Worm (Caenorhabditis elegans) whole organism, late embryonic: Measurements from ENCODE around the gene F52E10.4.

Source experiments
- C08G9.2 ChIP-seq: sonication (generic microtip); optimal IDR thresholded peaks from 2 replicates; lab custom pipeline; 2016; ENCODE audit warnings: mild to moderate bottlenecking, missing genetic modification characterization, moderate library complexity, missing compliant biosample characterization
- C38D4.7 ChIP-seq: fragments of 200-800 bp; sonication (Bioruptor generic); optimal IDR thresholded peaks from 2 replicates; lab custom pipeline; 2018; ENCODE audit warnings: mild to moderate bottlenecking, missing genetic modification characterization, moderate library complexity, missing compliant biosample characterization
- F13H6.1 ChIP-seq: sonication (generic microtip); optimal IDR thresholded peaks from 2 replicates; lab custom pipeline; 2016; ENCODE audit warnings: missing genetic modification characterization, missing compliant biosample characterization
- K02D7.2 ChIP-seq: sonication (generic microtip); optimal IDR thresholded peaks from 2 replicates; lab custom pipeline; 2017; ENCODE audit warnings: mild to moderate bottlenecking, missing genetic modification characterization, missing compliant biosample characterization
- K09A11.1 ChIP-seq: sonication (generic microtip); optimal IDR thresholded peaks from 2 replicates; lab custom pipeline; 2017; ENCODE audit warnings: antibody characterized with exemption, mild to moderate bottlenecking, missing genetic modification characterization, missing compliant biosample characterization; ENCODE audit not compliant: insufficient read depth
- T23F11.4 ChIP-seq: fragments of 200-800 bp; sonication (Bioruptor generic); optimal IDR thresholded peaks from 2 replicates; lab custom pipeline; 2018; ENCODE audit warnings: mild to moderate bottlenecking, missing genetic modification characterization, missing compliant biosample characterization
- Y22D7AL.16 ChIP-seq: sonication (generic microtip); optimal IDR thresholded peaks from 2 replicates; lab custom pipeline; 2016; ENCODE audit warnings: missing genetic modification characterization, missing compliant biosample characterization
- ceh-14 ChIP-seq: sonication (generic microtip); optimal IDR thresholded peaks from 2 replicates; lab custom pipeline; 2016; ENCODE audit warnings: missing genotype, missing genetic modification characterization, missing compliant biosample characterization
- ceh-18 ChIP-seq: sonication (generic microtip); optimal IDR thresholded peaks from 2 replicates; lab custom pipeline; 2016; ENCODE audit warnings: missing genetic modification characterization, missing compliant biosample characterization
- ceh-19 ChIP-seq: fragments of 200-800 bp; sonication (Bioruptor generic); optimal IDR thresholded peaks from 2 replicates; lab custom pipeline; 2018; ENCODE audit warnings: mild to moderate bottlenecking, missing genetic modification characterization, missing compliant biosample characterization
- ceh-24 ChIP-seq: sonication (generic microtip); optimal IDR thresholded peaks from 2 replicates; lab custom pipeline; 2016; ENCODE audit warnings: mild to moderate bottlenecking, missing genetic modification characterization, missing compliant biosample characterization
- ceh-30 ChIP-seq: fragments of 150-350 bp; optimal IDR thresholded peaks from 2 replicates; lab custom pipeline; 2014; ENCODE audit warnings: missing biosample characterization, missing genetic modification characterization
- ceh-31 ChIP-seq: sonication (generic microtip); optimal IDR thresholded peaks from 2 replicates; lab custom pipeline; 2016; ENCODE audit warnings: missing genetic modification characterization, missing compliant biosample characterization
- ceh-34 ChIP-seq: sonication (generic microtip); optimal IDR thresholded peaks from 2 replicates; lab custom pipeline; 2016; ENCODE audit warnings: mild to moderate bottlenecking, missing genetic modification characterization, missing compliant biosample characterization
- ceh-45 ChIP-seq: fragments of 200-800 bp; sonication (Bioruptor generic); IDR thresholded peaks from 2 replicates; pipeline ENCODE4 v1.3.6; 2022; ENCODE audit warnings: missing genetic modification reagents, missing genetic modification characterization, missing compliant biosample characterization
- ceh-6 ChIP-seq: fragments of 200-800 bp; sonication (Bioruptor generic); optimal IDR thresholded peaks from 2 replicates; lab custom pipeline; 2018; ENCODE audit warnings: mild to moderate bottlenecking, missing genetic modification characterization, missing compliant biosample characterization
- ceh-9 ChIP-seq: sonication (generic microtip); optimal IDR thresholded peaks from 2 replicates; lab custom pipeline; 2016; ENCODE audit warnings: mild to moderate bottlenecking, missing genetic modification characterization, inconsistent platforms, missing compliant biosample characterization
- che-1 ChIP-seq: sonication (generic microtip); optimal IDR thresholded peaks from 2 replicates; lab custom pipeline; 2016; ENCODE audit warnings: mild to moderate bottlenecking, missing genetic modification characterization, missing compliant biosample characterization
- dmd-4 ChIP-seq: sonication (generic microtip); optimal IDR thresholded peaks from 2 replicates; lab custom pipeline; 2016; ENCODE audit warnings: borderline replicate concordance, missing genetic modification characterization, missing compliant biosample characterization
- dve-1 ChIP-seq: sonication (generic microtip); optimal IDR thresholded peaks from 2 replicates; lab custom pipeline; 2017; ENCODE audit warnings: antibody characterized with exemption, mild to moderate bottlenecking, missing genetic modification characterization, missing compliant biosample characterization
- elt-2 ChIP-seq: sonication (generic microtip); optimal IDR thresholded peaks from 2 replicates; lab custom pipeline; 2016; ENCODE audit warnings: missing genetic modification reagents, missing genetic modification characterization, missing compliant biosample characterization
- elt-4 ChIP-seq: sonication (generic microtip); optimal IDR thresholded peaks from 2 replicates; lab custom pipeline; 2016; ENCODE audit warnings: missing genetic modification characterization, missing compliant biosample characterization
- ets-4 ChIP-seq: sonication (generic microtip); optimal IDR thresholded peaks from 2 replicates; lab custom pipeline; 2016; ENCODE audit warnings: missing genetic modification characterization, missing compliant biosample characterization
- eyg-1 ChIP-seq: sonication (generic microtip); optimal IDR thresholded peaks from 2 replicates; lab custom pipeline; 2016; ENCODE audit warnings: missing genotype, missing genetic modification characterization, missing compliant biosample characterization
- fax-1 ChIP-seq: sonication (generic microtip); optimal IDR thresholded peaks from 2 replicates; lab custom pipeline; 2016; ENCODE audit warnings: missing genotype, missing genetic modification characterization, missing compliant biosample characterization
- fkh-10 ChIP-seq: fragments of 150-350 bp; optimal IDR thresholded peaks from 2 replicates; lab custom pipeline; 2014; ENCODE audit warnings: missing biosample characterization, missing genetic modification reagents, missing genetic modification characterization
- gmeb-2 ChIP-seq: sonication (generic microtip); optimal IDR thresholded peaks from 2 replicates; lab custom pipeline; 2016; ENCODE audit warnings: missing genetic modification characterization, inconsistent platforms, missing compliant biosample characterization
- hlh-13 ChIP-seq: fragments of 200-800 bp; sonication (Bioruptor generic); optimal IDR thresholded peaks from 2 replicates; lab custom pipeline; 2018; ENCODE audit warnings: mild to moderate bottlenecking, missing genetic modification characterization, missing compliant biosample characterization
- hlh-15 ChIP-seq: sonication (generic microtip); optimal IDR thresholded peaks from 2 replicates; lab custom pipeline; 2016; ENCODE audit warnings: missing genetic modification characterization, missing compliant biosample characterization
- hlh-30 ChIP-seq: sonication (generic microtip); optimal IDR thresholded peaks from 2 replicates; lab custom pipeline; 2017; ENCODE audit warnings: antibody characterized with exemption, missing genetic modification characterization, missing compliant biosample characterization; ENCODE audit not compliant: insufficient read depth
- hlh-6 ChIP-seq: sonication (generic microtip); optimal IDR thresholded peaks from 2 replicates; lab custom pipeline; 2016; ENCODE audit warnings: missing genotype, missing genetic modification characterization, missing compliant biosample characterization
- hlh-8 ChIP-seq: sonication (generic microtip); optimal IDR thresholded peaks from 2 replicates; lab custom pipeline; 2016; ENCODE audit warnings: missing genotype, missing genetic modification characterization, missing compliant biosample characterization
- lim-6 ChIP-seq: sonication (generic microtip); optimal IDR thresholded peaks from 2 replicates; lab custom pipeline; 2016; ENCODE audit warnings: missing genetic modification characterization, missing compliant biosample characterization
- lin-11 ChIP-seq: fragments of 200-800 bp; sonication (Bioruptor generic); optimal IDR thresholded peaks from 2 replicates; lab custom pipeline; 2018; ENCODE audit warnings: mild to moderate bottlenecking, missing genetic modification characterization, missing compliant biosample characterization
- madf-2 ChIP-seq: sonication (generic microtip); optimal IDR thresholded peaks from 2 replicates; lab custom pipeline; 2017; ENCODE audit warnings: missing genetic modification characterization, missing compliant biosample characterization
- nfya-1 ChIP-seq: sonication (generic microtip); optimal IDR thresholded peaks from 2 replicates; lab custom pipeline; 2017; ENCODE audit warnings: missing genetic modification characterization, mild to moderate bottlenecking, missing compliant biosample characterization, antibody characterized with exemption, moderate library complexity
- nhr-232 ChIP-seq: sonication (generic microtip); optimal IDR thresholded peaks from 2 replicates; lab custom pipeline; 2016; ENCODE audit warnings: missing genetic modification characterization, missing compliant biosample characterization
- odd-2 ChIP-seq: sonication (generic microtip); optimal IDR thresholded peaks from 2 replicates; lab custom pipeline; 2017; ENCODE audit warnings: antibody characterized with exemption, mild to moderate bottlenecking, missing genetic modification characterization, missing compliant biosample characterization
- pag-3 ChIP-seq: sonication (generic microtip); optimal IDR thresholded peaks from 2 replicates; lab custom pipeline; 2016; ENCODE audit warnings: missing compliant biosample characterization, missing genetic modification characterization, borderline replicate concordance
- pat-9 ChIP-seq: fragments of 200-800 bp; sonication (Bioruptor generic); optimal IDR thresholded peaks from 2 replicates; lab custom pipeline; 2018; ENCODE audit warnings: mild to moderate bottlenecking, missing genetic modification characterization, moderate library complexity, missing compliant biosample characterization
- pax-1 ChIP-seq: fragments of 150-350 bp; optimal IDR thresholded peaks from 2 replicates; lab custom pipeline; 2014; ENCODE audit warnings: missing biosample characterization, missing genetic modification characterization
- pha-4 ChIP-seq: fragments of 150-350 bp; optimal IDR thresholded peaks from 2 replicates; lab custom pipeline; 2018; ENCODE audit warnings: missing biosample characterization, missing genetic modification reagents, missing genetic modification characterization
- pqm-1 ChIP-seq: sonication (generic microtip); optimal IDR thresholded peaks from 2 replicates; lab custom pipeline; 2016; ENCODE audit warnings: missing genetic modification characterization, missing compliant biosample characterization
- pros-1 ChIP-seq: fragments of 150-350 bp; optimal IDR thresholded peaks from 2 replicates; lab custom pipeline; 2014; ENCODE audit warnings: missing biosample characterization, missing genetic modification reagents, missing genetic modification characterization
- ref-2 ChIP-seq: sonication (generic microtip); optimal IDR thresholded peaks from 2 replicates; lab custom pipeline; 2016; ENCODE audit warnings: missing genetic modification characterization, missing compliant biosample characterization
- sdc-2 ChIP-seq: sonication (generic microtip); optimal IDR thresholded peaks from 2 replicates; lab custom pipeline; 2016; ENCODE audit warnings: missing genotype, missing genetic modification characterization, missing compliant biosample characterization
- sox-2 ChIP-seq: fragments of 200-800 bp; sonication (Bioruptor generic); IDR thresholded peaks from 2 replicates; pipeline ENCODE4 v1.3.6; 2022; ENCODE audit warnings: missing genetic modification reagents, missing genetic modification characterization, missing compliant biosample characterization
- tbx-7 ChIP-seq: sonication (generic microtip); optimal IDR thresholded peaks from 2 replicates; lab custom pipeline; 2016; ENCODE audit warnings: missing genotype, missing genetic modification characterization, missing compliant biosample characterization
- ttx-3 ChIP-seq: sonication (generic microtip); optimal IDR thresholded peaks from 2 replicates; lab custom pipeline; 2016; ENCODE audit warnings: missing genetic modification reagents, missing genetic modification characterization, missing compliant biosample characterization
- unc-3 ChIP-seq, 2 experiments: fragments of 200-800 bp in 1 of 2; sonication (Bioruptor generic) in 1 of 2; sonication (generic microtip) in 1 of 2; conservative IDR thresholded peaks in 1 of 2; optimal IDR thresholded peaks in 1 of 2; 2 replicates each; pipeline versions ENCODE4 v1.3.6 to Lab custom; 2016 to 2022; ENCODE audit warnings: missing compliant biosample characterization in 2 of 2, missing genetic modification characterization in 2 of 2, missing genetic modification reagents in 1 of 2
- unc-55 ChIP-seq: sonication (generic microtip); optimal IDR thresholded peaks from 2 replicates; lab custom pipeline; 2017; ENCODE audit warnings: missing biosample characterization, missing genetic modification reagents, missing genetic modification characterization
- unc-86 ChIP-seq: sonication (generic microtip); optimal IDR thresholded peaks from 2 replicates; lab custom pipeline; 2016; ENCODE audit warnings: missing genetic modification characterization, missing compliant biosample characterization
- ztf-16 ChIP-seq: sonication (generic microtip); optimal IDR thresholded peaks from 2 replicates; lab custom pipeline; 2017; ENCODE audit warnings: missing genetic modification characterization, missing compliant biosample characterization

F52E10.4 gene

DNA sequence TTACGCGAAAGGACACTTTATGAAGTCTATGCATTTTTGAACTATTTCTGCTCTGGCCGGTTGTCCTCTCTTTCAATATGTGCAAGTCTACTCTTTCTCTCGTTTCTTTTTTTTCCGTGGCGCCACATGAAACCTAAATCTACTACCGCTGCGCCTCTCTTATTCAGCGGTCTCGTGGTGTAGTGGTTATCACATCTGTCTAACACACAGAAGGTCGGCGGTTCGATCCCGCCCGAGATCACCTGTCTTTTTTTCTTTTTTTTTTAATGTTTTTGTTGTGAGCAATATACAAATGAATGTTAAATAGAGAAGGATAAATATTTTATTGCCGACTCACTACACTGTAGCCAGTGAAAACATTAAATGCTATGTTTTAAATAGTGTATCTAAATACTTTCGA is 5.3 kb upstream of the F52E10.4 start:
- no peak for TF ChIP-seq eyg-1 (tag; lab: Kevin White, UChicago)
- TF ChIP-seq ref-2 (tag; lab: Kevin White, UChicago): no peak
- TF ChIP-seq pax-1 (tag; lab: Kevin White, UChicago): no peak
- no peak for TF ChIP-seq ceh-24
- peak; percentile 37 for TF ChIP-seq che-1
- TF ChIP-seq ttx-3 (tag; lab: Kevin White, UChicago): no peak
- no peak for TF ChIP-seq ceh-30 (tag; lab: Kevin White, UChicago)
- no peak for TF ChIP-seq unc-55 (GFP tag; lab: Kevin White, UChicago)
- TF ChIP-seq fax-1 (tag; lab: Kevin White, UChicago): peak; percentile 26
- TF ChIP-seq T23F11.4 (GFP tag; lab: Kevin White, UChicago): no peak
- no peak for TF ChIP-seq dmd-4 (tag; lab: Kevin White, UChicago)
- TF ChIP-seq pros-1 (tag; lab: Kevin White, UChicago): no peak
- TF ChIP-seq pat-9 (tag; lab: Kevin White, UChicago): no peak
- TF ChIP-seq sox-2 (GFP tag; lab: Robert Waterston, UW): no peak
- no peak for TF ChIP-seq ceh-45
- no peak for TF ChIP-seq odd-2 (tag; lab: Kevin White, UChicago)
- no peak for TF ChIP-seq K09A11.1 (tag; lab: Kevin White, UChicago)
- no peak for TF ChIP-seq ceh-31 (tag; lab: Kevin White, UChicago)
- TF ChIP-seq fkh-10: no peak
- no peak for TF ChIP-seq dve-1 (tag; lab: Kevin White, UChicago)
- no peak for TF ChIP-seq madf-2
- no peak for TF ChIP-seq pag-3
- no peak for TF ChIP-seq pqm-1 (tag; lab: Kevin White, UChicago)
- peak; percentile 17 for TF ChIP-seq C08G9.2 (tag; lab: Kevin White, UChicago)
- TF ChIP-seq elt-2: peak; percentile 24
- TF ChIP-seq sdc-2: peak; percentile 87
- TF ChIP-seq ets-4 (tag; lab: Kevin White, UChicago): peak; percentile 16
- no peak for TF ChIP-seq ceh-9 (tag; lab: Kevin White, UChicago)
- TF ChIP-seq ceh-6 (GFP tag; lab: Kevin White, UChicago): no peak
- TF ChIP-seq tbx-7 (tag; lab: Kevin White, UChicago): no peak
- TF ChIP-seq elt-4 (tag; lab: Kevin White, UChicago): no peak
- TF ChIP-seq hlh-30: no peak
- no peak for TF ChIP-seq ceh-19
- TF ChIP-seq ceh-34 (tag; lab: Kevin White, UChicago): peak; percentile 25
- no peak for TF ChIP-seq nhr-232 (tag; lab: Kevin White, UChicago)
- peak; percentile 3 for TF ChIP-seq ztf-16 (tag; lab: Kevin White, UChicago)
- TF ChIP-seq ceh-18: peak; percentile 59
- peak; percentile 29 for TF ChIP-seq nfya-1
- no peak for TF ChIP-seq K02D7.2
- TF ChIP-seq hlh-13 (GFP tag; lab: Kevin White, UChicago): no peak
- TF ChIP-seq gmeb-2 (tag; lab: Kevin White, UChicago): peak; percentile 26
- peak; percentile 22 for TF ChIP-seq hlh-15 (tag; lab: Kevin White, UChicago)
- TF ChIP-seq F13H6.1 (tag; lab: Kevin White, UChicago): no peak
- TF ChIP-seq hlh-8 (tag; lab: Kevin White, UChicago): peak; percentile 3
- TF ChIP-seq pha-4: no peak
- TF ChIP-seq Y22D7AL.16 (tag; lab: Kevin White, UChicago): no peak
- peak; percentile 7 for TF ChIP-seq C38D4.7
- peak; percentile 21 for TF ChIP-seq ceh-14 (tag; lab: Kevin White, UChicago)
- TF ChIP-seq lin-11 (tag; lab: Kevin White, UChicago): peak; percentile 8
- TF ChIP-seq unc-86 (tag; lab: Kevin White, UChicago): no peak
- no peak for TF ChIP-seq unc-3 (GFP tag; conservative IDR thresholded peaks at IDR 0.05; lab: Robert Waterston, UW)
- no peak for TF ChIP-seq unc-3 (tag; optimal IDR thresholded peaks at IDR 0.05; lab: Kevin White, UChicago)
- no peak for TF ChIP-seq hlh-6 (tag; lab: Kevin White, UChicago)
- no peak for TF ChIP-seq lim-6 (tag; lab: Kevin White, UChicago)
